Fruit fly (Drosophila melanogaster): ENCODE measurements around the gene Charon.

DNA sequence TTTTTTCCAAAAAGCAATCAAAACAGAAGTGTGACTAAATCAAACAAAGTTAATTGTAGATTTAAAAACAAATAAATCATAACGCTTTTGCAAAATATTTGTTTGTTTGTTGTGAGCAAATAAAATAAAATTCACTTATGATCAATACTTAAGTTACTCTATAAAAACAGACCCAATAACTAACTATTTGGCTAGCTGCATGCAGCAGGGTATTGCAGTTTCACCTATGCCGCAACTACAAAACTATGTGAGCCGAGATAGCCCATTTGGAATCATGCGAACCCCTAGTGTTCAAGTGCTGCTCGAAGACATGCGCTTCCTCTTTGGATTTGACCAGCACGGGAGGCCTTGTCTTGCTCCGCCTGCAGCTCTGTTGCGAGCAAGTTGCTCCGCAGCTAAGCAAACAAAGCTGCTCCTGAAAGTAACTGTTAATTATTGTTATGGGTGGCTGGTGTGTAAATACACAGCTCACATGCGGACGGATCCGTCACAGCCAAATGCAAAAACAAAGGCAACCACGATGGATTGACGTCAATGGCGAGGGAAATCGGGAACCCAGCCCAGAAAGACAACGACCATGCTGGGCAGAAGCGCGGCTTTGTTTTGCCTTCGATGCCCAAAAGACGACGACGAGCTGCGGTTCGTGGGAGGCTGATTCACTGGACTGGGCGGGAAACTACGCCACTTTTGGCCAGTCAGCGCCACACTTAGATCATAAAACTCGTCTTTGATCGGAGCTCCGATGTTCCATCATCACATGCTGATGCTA lies 50.5 kb downstream of the Charon start:
- TF ChIP-seq psq (optimal IDR thresholded peaks at IDR 0.05): no peak
- TF ChIP-seq CG8478 (optimal IDR thresholded peaks at IDR 0.05): no peak
- no peak for TF ChIP-seq pan (optimal IDR thresholded peaks at IDR 0.05)
- TF ChIP-seq EcR (GFP tag; optimal IDR thresholded peaks at IDR 0.05): no peak
- TF ChIP-seq usp (GFP tag; optimal IDR thresholded peaks at IDR 0.05): no peak
- TF ChIP-seq Dll (optimal IDR thresholded peaks at IDR 0.05): no peak
